Fruit fly (Drosophila melanogaster) whole organism, prepupa: ENCODE data around the gene Reps.

Source experiments
- Blimp-1 ChIP-seq: fragments of 200-800 bp; sonication (Bioruptor generic); optimal IDR thresholded peaks from 3 replicates; lab custom pipeline; 2017; ENCODE audit warnings: missing biosample characterization, missing genetic modification characterization, mild to moderate bottlenecking, moderate library complexity, missing genetic modification reagents
- CG10631 ChIP-seq: fragments of 200-800 bp; sonication (Bioruptor generic); optimal IDR thresholded peaks from 2 replicates; lab custom pipeline; 2016; ENCODE audit warnings: missing biosample characterization, missing genetic modification characterization
- CG10669 ChIP-seq: fragments of 200-800 bp; sonication (Bioruptor generic); optimal IDR thresholded peaks from 3 replicates; lab custom pipeline; 2018; ENCODE audit warnings: missing biosample characterization, mild to moderate bottlenecking, missing genetic modification characterization, moderate library complexity
- CG11294 ChIP-seq: fragments of 200-800 bp; sonication (Bioruptor generic); IDR thresholded peaks from 2 replicates; pipeline ENCODE4 v1.3.6; 2022; ENCODE audit warnings: missing biosample characterization, missing genetic modification characterization
- CG11762 ChIP-seq: fragments of 200-800 bp; sonication (Bioruptor generic); optimal IDR thresholded peaks from 3 replicates; lab custom pipeline; 2016; ENCODE audit warnings: missing biosample characterization, missing genetic modification characterization; ENCODE audit not compliant: insufficient read depth
- CG15336 ChIP-seq: fragments of 200-800 bp; sonication (Bioruptor generic); IDR thresholded peaks from 2 replicates; pipeline ENCODE4 v1.3.6; 2022; ENCODE audit warnings: missing biosample characterization, missing genetic modification characterization
- CG1621 ChIP-seq: fragments of 200-800 bp; sonication (Bioruptor generic); optimal IDR thresholded peaks from 3 replicates; lab custom pipeline; 2018; ENCODE audit warnings: missing biosample characterization, mild to moderate bottlenecking, missing genetic modification characterization
- CG16779 ChIP-seq: fragments of 200-800 bp; sonication (Bioruptor generic); optimal IDR thresholded peaks from 3 replicates; lab custom pipeline; 2017; ENCODE audit warnings: missing biosample characterization, mild to moderate bottlenecking, missing genetic modification characterization
- CG3032 ChIP-seq: fragments of 200-800 bp; optimal IDR thresholded peaks from 2 replicates; lab custom pipeline; 2019; ENCODE audit warnings: missing biosample characterization, mild to moderate bottlenecking, missing genetic modification characterization, moderate library complexity
- CG31627 ChIP-seq: fragments of 200-800 bp; sonication (Bioruptor generic); optimal IDR thresholded peaks from 3 replicates; lab custom pipeline; 2016; ENCODE audit warnings: missing biosample characterization, missing genetic modification characterization
- CG4318 ChIP-seq: fragments of 200-800 bp; sonication (Bioruptor generic); optimal IDR thresholded peaks from 3 replicates; lab custom pipeline; 2017; ENCODE audit warnings: missing biosample characterization, mild to moderate bottlenecking, missing genetic modification characterization
- CG6276 ChIP-seq: fragments of 200-800 bp; sonication (Bioruptor generic); optimal IDR thresholded peaks from 2 replicates; lab custom pipeline; 2017; ENCODE audit warnings: missing biosample characterization, mild to moderate bottlenecking, missing genetic modification characterization
- CG6792 ChIP-seq: fragments of 200-800 bp; sonication (Bioruptor generic); optimal IDR thresholded peaks from 3 replicates; lab custom pipeline; 2016; ENCODE audit warnings: missing biosample characterization, missing genetic modification characterization
- CG6808 ChIP-seq: fragments of 200-800 bp; sonication (Bioruptor generic); optimal IDR thresholded peaks from 3 replicates; lab custom pipeline; 2017; ENCODE audit warnings: missing biosample characterization, missing genetic modification characterization, mild to moderate bottlenecking, moderate library complexity, missing genetic modification reagents
- CG6854 ChIP-seq: fragments of 200-800 bp; sonication (Bioruptor generic); optimal IDR thresholded peaks from 2 replicates; lab custom pipeline; 2017; ENCODE audit warnings: missing biosample characterization, mild to moderate bottlenecking, missing genetic modification characterization
- CG7368 ChIP-seq: fragments of 200-800 bp; sonication (Bioruptor generic); optimal IDR thresholded peaks from 3 replicates; lab custom pipeline; 2016; ENCODE audit warnings: missing biosample characterization, missing genetic modification characterization
- CG8319 ChIP-seq: fragments of 200-800 bp; sonication (Bioruptor generic); optimal IDR thresholded peaks from 3 replicates; lab custom pipeline; 2016; ENCODE audit warnings: missing biosample characterization, missing genetic modification characterization
- CG8632 ChIP-seq: fragments of 200-800 bp; sonication (Bioruptor generic); optimal IDR thresholded peaks from 3 replicates; lab custom pipeline; 2016; ENCODE audit warnings: missing biosample characterization, missing genetic modification characterization
- CG9139 ChIP-seq: fragments of 200-800 bp; sonication (Bioruptor generic); optimal IDR thresholded peaks from 3 replicates; lab custom pipeline; 2017; ENCODE audit warnings: missing biosample characterization, mild to moderate bottlenecking, missing genetic modification characterization
- Eip75B ChIP-seq: fragments of 200-800 bp; sonication (Bioruptor generic); optimal IDR thresholded peaks from 3 replicates; lab custom pipeline; 2016; ENCODE audit warnings: missing biosample characterization, missing genetic modification characterization
- Eip78C ChIP-seq: fragments of 200-800 bp; sonication (Bioruptor generic); peaks from one replicate; lab custom pipeline; 2016; ENCODE audit warnings: missing biosample characterization, missing genetic modification characterization
- Eip93F ChIP-seq: fragments of 200-800 bp; sonication (Bioruptor generic); optimal IDR thresholded peaks from 2 replicates; lab custom pipeline; 2016; ENCODE audit warnings: missing biosample characterization, mild to moderate bottlenecking, missing genetic modification characterization
- Ets21C ChIP-seq: fragments of 200-800 bp; sonication (Bioruptor generic); optimal IDR thresholded peaks from 3 replicates; lab custom pipeline; 2016; ENCODE audit warnings: missing biosample characterization, missing genetic modification characterization
- Ets96B ChIP-seq: fragments of 200-800 bp; optimal IDR thresholded peaks from 2 replicates; lab custom pipeline; 2019; ENCODE audit warnings: missing biosample characterization, mild to moderate bottlenecking, missing genetic modification characterization, moderate library complexity
- Gug ChIP-seq: fragments of 200-800 bp; sonication (Bioruptor generic); IDR thresholded peaks from 2 replicates; pipeline ENCODE4 v1.3.6; 2022; ENCODE audit warnings: missing biosample characterization, missing genetic modification characterization
- Hr38 ChIP-seq: sonication (Bioruptor generic); optimal IDR thresholded peaks from 2 replicates; lab custom pipeline; 2016; ENCODE audit warnings: missing biosample characterization, missing genetic modification characterization
- Hr4 ChIP-seq: fragments of 200-800 bp; sonication (Bioruptor generic); optimal IDR thresholded peaks from 3 replicates; lab custom pipeline; 2016; ENCODE audit warnings: missing biosample characterization, missing genetic modification characterization
- Smox ChIP-seq: fragments of 200-800 bp; sonication (Bioruptor generic); optimal IDR thresholded peaks from 3 replicates; lab custom pipeline; 2016; ENCODE audit warnings: missing biosample characterization, missing genetic modification characterization
- Sox102F ChIP-seq: fragments of 200-800 bp; sonication (Bioruptor generic); optimal IDR thresholded peaks from 2 replicates; lab custom pipeline; 2016; ENCODE audit warnings: missing biosample characterization, mild to moderate bottlenecking, missing genetic modification characterization
- Sox14 ChIP-seq: fragments of 200-800 bp; sonication (Bioruptor generic); optimal IDR thresholded peaks from 3 replicates; lab custom pipeline; 2016; ENCODE audit warnings: missing biosample characterization, missing genetic modification characterization
- Sox15 ChIP-seq: fragments of 200-800 bp; sonication (Bioruptor generic); optimal IDR thresholded peaks from 3 replicates; lab custom pipeline; 2016; ENCODE audit warnings: missing biosample characterization, missing genetic modification characterization
- acj6 ChIP-seq: fragments of 200-800 bp; sonication (Bioruptor generic); optimal IDR thresholded peaks from 3 replicates; lab custom pipeline; 2016; ENCODE audit warnings: missing biosample characterization, missing genetic modification characterization
- cyc ChIP-seq: fragments of 200-800 bp; sonication (Bioruptor generic); optimal IDR thresholded peaks from 3 replicates; lab custom pipeline; 2016; ENCODE audit warnings: missing biosample characterization, missing genetic modification characterization
- dac ChIP-seq: fragments of 200-800 bp; sonication (Bioruptor generic); optimal IDR thresholded peaks from 2 replicates; lab custom pipeline; 2017; ENCODE audit warnings: missing biosample characterization, mild to moderate bottlenecking, missing genetic modification characterization
- dsx ChIP-seq: fragments of 200-800 bp; optimal IDR thresholded peaks from 3 replicates; lab custom pipeline; 2019; ENCODE audit warnings: missing biosample characterization, mild to moderate bottlenecking, missing genetic modification characterization, moderate library complexity; ENCODE audit not compliant: poor library complexity, severe bottlenecking
- eg ChIP-seq: fragments of 200-800 bp; sonication (Bioruptor generic); IDR thresholded peaks from 3 replicates; pipeline ENCODE4 v1.3.6; 2022; ENCODE audit warnings: missing biosample characterization, missing genetic modification characterization
- fd59A ChIP-seq: fragments of 200-800 bp; sonication (Bioruptor generic); optimal IDR thresholded peaks from 2 replicates; lab custom pipeline; 2017; ENCODE audit warnings: missing biosample characterization, mild to moderate bottlenecking, missing genetic modification characterization, missing genetic modification reagents
- lz ChIP-seq: fragments of 200-800 bp; sonication (Bioruptor generic); optimal IDR thresholded peaks from 3 replicates; lab custom pipeline; 2016; ENCODE audit warnings: missing biosample characterization, missing genetic modification characterization
- net ChIP-seq: fragments of 200-800 bp; sonication (Bioruptor generic); optimal IDR thresholded peaks from 3 replicates; lab custom pipeline; 2016; ENCODE audit warnings: missing biosample characterization, missing genetic modification characterization
- pdm3 ChIP-seq: fragments of 200-800 bp; sonication (Bioruptor generic); optimal IDR thresholded peaks from 3 replicates; lab custom pipeline; 2016; ENCODE audit warnings: missing biosample characterization, missing genetic modification characterization
- salr ChIP-seq, 2 experiments: fragments of 200-800 bp; sonication (Bioruptor generic); optimal IDR thresholded peaks; 3 replicates each; lab custom pipeline; 2016 to 2018; ENCODE audit warnings: missing biosample characterization in 2 of 2, missing genetic modification characterization in 2 of 2, mild to moderate bottlenecking in 1 of 2
- spab ChIP-seq: fragments of 200-800 bp; sonication (Bioruptor generic); optimal IDR thresholded peaks from 2 replicates; lab custom pipeline; 2017; ENCODE audit warnings: missing biosample characterization, mild to moderate bottlenecking, missing genetic modification characterization, missing genetic modification reagents
- ss ChIP-seq, 2 experiments: fragments of 200-800 bp; sonication (Bioruptor generic); optimal IDR thresholded peaks; 2 replicates in 1 of 2; 3 replicates in 1 of 2; lab custom pipeline; 2017 to 2018; ENCODE audit warnings: mild to moderate bottlenecking in 2 of 2, missing biosample characterization in 2 of 2, missing genetic modification characterization in 2 of 2, moderate library complexity in 1 of 2
- svp ChIP-seq: fragments of 200-800 bp; sonication (Bioruptor generic); peaks from one replicate; lab custom pipeline; 2016; ENCODE audit warnings: missing biosample characterization, missing genetic modification characterization
- vri ChIP-seq: fragments of 200-800 bp; sonication (Bioruptor generic); optimal IDR thresholded peaks from 3 replicates; lab custom pipeline; 2016; ENCODE audit warnings: missing biosample characterization, mild to moderate bottlenecking, missing genetic modification characterization

The Reps gene

dm6 chr2L:11066887-11067459 is 39.5 kb downstream of the Reps start, which contains the start of gene Samuel (continued):
- TF ChIP-seq CG6276 (GFP tag; lab: Kevin White, UChicago), result peak; percentile 62
- TF ChIP-seq salr (GFP tag; optimal IDR thresholded peaks at IDR 0.05; lab: Kevin White, UChicago), result peak; percentile 5 to 44
- TF ChIP-seq CG3032 (tag; lab: Kevin White, UChicago), result peak; percentile 29
- peak; percentile 12 for TF ChIP-seq CG4318
- TF ChIP-seq lz (GFP tag; lab: Kevin White, UChicago), result peak; percentile 39
- TF ChIP-seq CG15336 (GFP tag; lab: Robert Waterston, UW), result peak; percentile 65
- no peak for TF ChIP-seq Eip93F (GFP tag; lab: Kevin White, UChicago)
- peak; percentile 28 for TF ChIP-seq CG7368
- peak; percentile 59 to 67 for TF ChIP-seq ss (GFP tag; optimal IDR thresholded peaks at IDR 0.05; lab: Kevin White, UChicago)
- peak; percentile 34 for TF ChIP-seq spab (GFP tag; lab: Kevin White, UChicago)
- no peak for TF ChIP-seq CG8319 (GFP tag; lab: Kevin White, UChicago)
- TF ChIP-seq fd59A (GFP tag; lab: Kevin White, UChicago), result peak; percentile 17
- peak; percentile 36 for TF ChIP-seq CG6792 (GFP tag; lab: Kevin White, UChicago)
- TF ChIP-seq Sox14 (GFP tag; lab: Kevin White, UChicago), result peak; percentile 32
- TF ChIP-seq pdm3 (GFP tag; lab: Kevin White, UChicago), result peak; percentile 49
- TF ChIP-seq net, result peak; percentile 60
- TF ChIP-seq Blimp-1 (GFP tag; lab: Kevin White, UChicago), result no peak

DNA sequence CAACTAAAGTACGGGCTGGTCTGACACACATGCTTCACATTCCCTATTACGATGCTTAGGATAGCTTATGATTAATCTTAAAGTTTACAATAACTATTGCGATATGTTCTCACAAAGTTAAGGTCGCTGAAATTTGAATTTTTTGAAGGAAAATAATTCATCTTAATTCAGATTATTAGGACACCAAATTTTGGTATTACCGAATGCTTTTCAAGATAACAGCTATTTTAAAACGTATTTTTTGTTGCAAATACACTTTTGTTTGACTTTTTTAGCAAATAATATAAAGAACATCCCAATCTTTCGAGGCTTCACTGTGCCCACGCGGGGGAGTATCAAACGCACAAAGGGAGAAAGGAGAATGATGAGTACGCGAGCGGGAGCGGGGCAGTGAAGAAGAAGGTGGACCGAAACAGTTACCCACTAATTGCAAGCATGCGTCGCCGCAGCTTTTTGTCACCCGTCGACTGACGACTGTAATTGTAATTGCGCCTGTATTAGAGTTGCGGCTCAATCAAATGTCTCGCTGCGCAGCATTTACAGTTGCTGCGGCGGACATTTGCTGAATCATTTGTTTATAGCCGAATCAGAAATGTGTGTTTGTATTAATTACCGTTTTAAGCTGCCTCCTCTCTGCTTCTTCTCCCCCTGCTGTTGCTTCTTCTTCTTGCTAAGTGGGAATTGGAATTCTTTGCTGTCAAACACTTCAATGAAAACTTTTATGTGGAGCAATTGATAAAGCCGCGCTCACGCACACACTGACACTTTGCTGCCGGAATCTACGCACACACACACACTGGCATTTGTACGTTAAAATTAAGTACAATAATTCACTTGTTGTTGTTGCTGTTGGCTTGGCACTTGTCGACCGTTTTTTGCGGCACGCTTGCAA is 40.3 kb downstream of the Reps start:
- TF ChIP-seq pdm3 (GFP tag; lab: Kevin White, UChicago), result peak; percentile 57
- no peak for TF ChIP-seq CG11294 (GFP tag; lab: Robert Waterston, UW)
- no peak for TF ChIP-seq CG6854 (GFP tag; lab: Kevin White, UChicago)
- peak; percentile 81 for TF ChIP-seq CG31627
- peak; percentile 72 for TF ChIP-seq eg (GFP tag; lab: Robert Waterston, UW)
- no peak for TF ChIP-seq CG6808 (GFP tag; lab: Kevin White, UChicago)
- TF ChIP-seq Sox14 (GFP tag; lab: Kevin White, UChicago), result peak; percentile 79
- TF ChIP-seq CG10669 (GFP tag; lab: Kevin White, UChicago), result peak; percentile 54
- peak; percentile 46 for TF ChIP-seq Ets96B (tag; lab: Kevin White, UChicago)
- TF ChIP-seq vri (GFP tag; lab: Kevin White, UChicago), result peak; percentile 14
- peak; percentile 75 for TF ChIP-seq Ets21C (GFP tag; lab: Kevin White, UChicago)
- TF ChIP-seq Eip93F (GFP tag; lab: Kevin White, UChicago), result no peak
- TF ChIP-seq Eip78C (GFP tag; lab: Kevin White, UChicago), result peak; percentile 88
- TF ChIP-seq Sox15, result peak; percentile 60
- peak; percentile 48 for TF ChIP-seq Eip75B
- TF ChIP-seq CG7368, result peak; percentile 16
- no peak for TF ChIP-seq CG16779 (tag; lab: Kevin White, UChicago)
- peak; percentile 25 for TF ChIP-seq CG8632
- no peak for TF ChIP-seq dsx (GFP tag; lab: Kevin White, UChicago)
- TF ChIP-seq spab (GFP tag; lab: Kevin White, UChicago), result no peak
- peak; percentile 41 for TF ChIP-seq net
- TF ChIP-seq Sox102F (GFP tag; lab: Kevin White, UChicago), result peak; percentile 49
- no peak for TF ChIP-seq Hr38 (GFP tag; lab: Kevin White, UChicago)
- TF ChIP-seq Smox, result peak; percentile 58
- TF ChIP-seq acj6 (GFP tag; lab: Kevin White, UChicago), result peak; percentile 69
- peak; percentile 74 for TF ChIP-seq lz (GFP tag; lab: Kevin White, UChicago)
- no peak for TF ChIP-seq CG4318
- no peak for TF ChIP-seq CG10631
- no peak for TF ChIP-seq CG1621
- TF ChIP-seq dac (GFP tag; lab: Kevin White, UChicago), result peak; percentile 42
- peak; percentile 31; the same call in 1 of the 2 replicates for TF ChIP-seq Gug (GFP tag; lab: Robert Waterston, UW)
- peak; percentile 75 for TF ChIP-seq svp (GFP tag; lab: Kevin White, UChicago)
- peak; percentile 44 for TF ChIP-seq CG11762 (GFP tag; lab: Kevin White, UChicago)
- peak; percentile 77 for TF ChIP-seq Hr4 (GFP tag; lab: Kevin White, UChicago)
- TF ChIP-seq cyc (GFP tag; lab: Kevin White, UChicago), result peak; percentile 66
- TF ChIP-seq CG6276 (GFP tag; lab: Kevin White, UChicago), result peak; percentile 24
- no peak for TF ChIP-seq CG9139 (GFP tag; lab: Kevin White, UChicago)
